Worm (Caenorhabditis elegans): ENCODE results near the gene set-17.

- TF ChIP-seq nhr-232 (tag; optimal IDR thresholded peaks at IDR 0.05) (no peak), hlh-30 (tag; optimal IDR thresholded peaks at IDR 0.05; ENCODE audit: insufficient read depth) (no peak), ceh-9 (tag; optimal IDR thresholded peaks at IDR 0.05) (no peak), sdc-2 (tag; optimal IDR thresholded peaks at IDR 0.05) (no peak), dmd-4 (tag; optimal IDR thresholded peaks at IDR 0.05; ENCODE audit: borderline replicate concordance) (no peak), sox-4 (tag; optimal IDR thresholded peaks at IDR 0.05) (no peak), pha-4 (tag; optimal IDR thresholded peaks at IDR 0.05) (no peak), lim-6 (tag; optimal IDR thresholded peaks at IDR 0.05) (no peak), tbx-2 (tag; optimal IDR thresholded peaks at IDR 0.05) (no peak), hlh-13 (GFP tag; optimal IDR thresholded peaks at IDR 0.05) (no peak), rnt-1 (tag; optimal IDR thresholded peaks at IDR 0.05) (no peak), ceh-31 (tag; optimal IDR thresholded peaks at IDR 0.05) (no peak)
These were observed at the start of gene set-17, which contains the start of gene T21B10.4 for ce11 chrII:8940362-8940940.

Measured in whole organism, late embryonic.